Worm (Caenorhabditis elegans): ENCODE measurements around the gene nspc-7.
"Not testable (repeated sequence)": the region's sequence is repeated elsewhere in the genome, so short reads cannot be mapped to it uniquely, and the experiment has no call there.

nspc-7 gene

ce11 chrX:8535006-8535405 lies 6.7 kb upstream of the nspc-7 start, which contains the start of gene nspc-1:
TSS of gene nspc-1 (minus strand) at chrX:8535106.
- TF ChIP-seq F39B2.1 (GFP tag; IDR thresholded peaks at IDR 0.05); pbrm-1 (GFP tag; IDR thresholded peaks at IDR 0.05); ztf-26 (tag; optimal IDR thresholded peaks at IDR 0.05): not testable (repeated sequence)

- TF ChIP-seq mel-28 (tag; optimal IDR thresholded peaks at IDR 0.05; ENCODE audit: borderline replicate concordance) (no peak), lsy-27 (tag; optimal IDR thresholded peaks at IDR 0.05; ENCODE audit: borderline replicate concordance, insufficient read depth) (no peak), T26A5.8 (tag; optimal IDR thresholded peaks at IDR 0.05) (no peak), egl-18 (GFP tag; IDR thresholded peaks at IDR 0.05) (no peak), B0035.1 (tag; optimal IDR thresholded peaks at IDR 0.05) (no peak), madf-8 (GFP tag; conservative IDR thresholded peaks at IDR 0.05) (no peak), lsl-1 (GFP tag; optimal IDR thresholded peaks at IDR 0.05) (no peak), tbx-9 (tag; optimal IDR thresholded peaks at IDR 0.05; ENCODE audit: borderline replicate concordance) (no peak)
Measured at ce11 chrX:8536791-8537190, 4.9 kb upstream of the nspc-7 start, which contains the start of gene nspc-3. TSS of gene nspc-3 (plus strand) at chrX:8537091.

ce11 chrX:8538262-8538776 lies 3.3 kb upstream of the nspc-7 start, which contains the start of the genes nspc-4 and nspc-5:
TSS of gene nspc-4 (minus strand) at chrX:8538362.
TSS of gene nspc-5 (plus strand) at chrX:8538726.
- not testable (repeated sequence) for TF ChIP-seq hsf-1 (GFP tag; IDR thresholded peaks at IDR 0.05); unc-62 (GFP tag; optimal IDR thresholded peaks at IDR 0.05); cebp-2 (GFP tag; IDR thresholded peaks at IDR 0.05)

ce11 chrX:8545971-8546442 lies 4.3 kb downstream of the nspc-7 start, which contains the start of gene sdha-1:
TSS of gene sdha-1 (minus strand) at chrX:8546021.
- TF ChIP-seq lin-54 (GFP tag; optimal IDR thresholded peaks at IDR 0.05) (peak; percentile 41), ceh-27 (GFP tag; optimal IDR thresholded peaks at IDR 0.05) (peak; percentile 83), egrh-3 (GFP tag; IDR thresholded peaks at IDR 0.05) (no peak), ztf-3 (GFP tag; optimal IDR thresholded peaks at IDR 0.05) (no peak), Y56A3A.18 (GFP tag; IDR thresholded peaks at IDR 0.05) (0 out of 2 replicates have a peak, but pooled peaks have one; percentile 37), F10E7.11 (tag; optimal IDR thresholded peaks at IDR 0.05) (no peak), pbrm-1 (GFP tag; IDR thresholded peaks at IDR 0.05) (peak; percentile 53; the same call in 1 of the 2 replicates), F55B11.4 (tag; optimal IDR thresholded peaks at IDR 0.05; ENCODE audit: borderline replicate concordance, insufficient read depth) (no peak), ztf-26 (tag; optimal IDR thresholded peaks at IDR 0.05) (peak; percentile 61), let-526 (GFP tag; IDR thresholded peaks at IDR 0.05) (peak; percentile 59; the same call in 1 of the 2 replicates), hmg-20 (GFP tag; IDR thresholded peaks at IDR 0.05) (no peak), let-607 (tag; optimal IDR thresholded peaks at IDR 0.05) (peak in 1 of 2 experiments; percentile 35), attf-3 (GFP tag; conservative IDR thresholded peaks at IDR 0.05) (0 out of 2 replicates have a peak, but pooled peaks have one; percentile 19), F39B2.1 (GFP tag; IDR thresholded peaks at IDR 0.05) (no peak), F23B12.7 (tag; optimal IDR thresholded peaks at IDR 0.05; ENCODE audit: insufficient read depth) (peak; percentile 63), lin-26 (GFP tag; IDR thresholded peaks at IDR 0.05) (peak; percentile 63; the same call in 1 of the 2 replicates), ztf-18 (tag; optimal IDR thresholded peaks at IDR 0.05) (peak; percentile 94), mcd-1 (GFP tag; IDR thresholded peaks at IDR 0.05) (peak; percentile 71), cebp-1 (GFP tag; IDR thresholded peaks at IDR 0.05) (peak; percentile 30; the same call in 1 of the 2 replicates), cebp-1 (tag; optimal IDR thresholded peaks at IDR 0.05) (peak; percentile 86), nhr-80 (tag; optimal IDR thresholded peaks at IDR 0.05) (peak; percentile 94), repo-1 (tag; optimal IDR thresholded peaks at IDR 0.05) (peak; percentile 2), snpc-4 (GFP tag; optimal IDR thresholded peaks at IDR 0.05) (no peak), snpc-4 (tag; optimal IDR thresholded peaks at IDR 0.05) (peak in 3 of 4 experiments; percentile 34 to 50 (median 38)), unc-62 (GFP tag; optimal IDR thresholded peaks at IDR 0.05) (peak; percentile 14), rcor-1 (GFP tag; IDR thresholded peaks at IDR 0.05) (peak; percentile 64), lag-1 (GFP tag; IDR thresholded peaks at IDR 0.05) (no peak), attf-5 (GFP tag; optimal IDR thresholded peaks at IDR 0.05) (peak; percentile 85), B0336.3 (GFP tag; IDR thresholded peaks at IDR 0.05) (peak; percentile 69), K11D2.4 (GFP tag; IDR thresholded peaks at IDR 0.05) (peak; percentile 78), lin-40 (tag; optimal IDR thresholded peaks at IDR 0.05) (peak; percentile 83)
